Fruit fly (Drosophila melanogaster) Kc167 (cell line): ENCODE measurements around the gene CG31139.

ENCODE experiments used
- Myc ChIP-seq: fragments of >200 bp; optimal IDR thresholded peaks from 2 replicates; lab custom pipeline; 2017; ENCODE audit warnings: missing external identifiers
- Sin3A ChIP-seq: fragments of >200 bp; optimal IDR thresholded peaks from 2 replicates; lab custom pipeline; 2018; ENCODE audit warnings: missing external identifiers
- h ChIP-seq: fragments of >200 bp; optimal IDR thresholded peaks from 3 replicates; lab custom pipeline; 2018; ENCODE audit warnings: missing external identifiers
- insv ChIP-seq: fragments of >200 bp; optimal IDR thresholded peaks from 3 replicates; lab custom pipeline; 2018; ENCODE audit warnings: missing external identifiers
- psq ChIP-seq: fragments of >200 bp; optimal IDR thresholded peaks from 2 replicates; lab custom pipeline; 2017; ENCODE audit warnings: missing external identifiers
- ttk ChIP-seq: sonication (Bioruptor generic); optimal IDR thresholded peaks from 2 replicates; lab custom pipeline; 2017; ENCODE audit warnings: missing external identifiers

- TF ChIP-seq psq, result no peak
- TF ChIP-seq Sin3A (lab: Kevin White, UChicago), result no peak
- no peak for TF ChIP-seq ttk (lab: Kevin White, UChicago)
- no peak for TF ChIP-seq insv (lab: Kevin White, UChicago)
- no peak for TF ChIP-seq h (lab: Kevin White, UChicago)
- TF ChIP-seq Myc (lab: Kevin White, UChicago), result no peak
Measured at dm6 chr3R:22727456-22727833, 21.4 kb downstream of the CG31139 start.
